Worm (Caenorhabditis elegans): ENCODE results near the gene fars-3.

Gene fars-3

ce11 chrII:8441519-8441918 is 23.1 kb upstream of the fars-3 start (continued):
- TF ChIP-seq dmd-6 (GFP tag; IDR thresholded peaks at IDR 0.05): peak; percentile 20; the same call in 1 of the 2 replicates
- TF ChIP-seq aly-2 (tag; optimal IDR thresholded peaks at IDR 0.05): no peak
- peak in 1 of 2 experiments; percentile 32 for TF ChIP-seq lsy-2 (tag; optimal IDR thresholded peaks at IDR 0.05)
- peak; percentile 28 for TF ChIP-seq rbr-2 (tag; optimal IDR thresholded peaks at IDR 0.05)
- 0 out of 2 replicates have a peak, but pooled peaks have one; percentile 54 for TF ChIP-seq mxl-2 (GFP tag; conservative IDR thresholded peaks at IDR 0.05)
- peak; percentile 82; the same call in 1 of the 2 replicates for TF ChIP-seq nhr-42 (GFP tag; IDR thresholded peaks at IDR 0.05)
- TF ChIP-seq dmd-8 (GFP tag; IDR thresholded peaks at IDR 0.05): peak; percentile 99
- TF ChIP-seq dmd-9 (GFP tag; IDR thresholded peaks at IDR 0.05): peak; percentile 72
- TF ChIP-seq nhr-48 (tag; optimal IDR thresholded peaks at IDR 0.05): peak; percentile 46
- TF ChIP-seq Y105C5A.15 (GFP tag; IDR thresholded peaks at IDR 0.05): 0 out of 2 replicates have a peak, but pooled peaks have one; percentile 48
- TF ChIP-seq egl-43 (GFP tag; IDR thresholded peaks at IDR 0.05): peak; percentile 93
- TF ChIP-seq ama-1 (optimal IDR thresholded peaks at IDR 0.05): peak; percentile 42
- peak; percentile 81 for TF ChIP-seq T26A8.4 (GFP tag; IDR thresholded peaks at IDR 0.05)
- TF ChIP-seq aha-1 (tag): peak; percentile 87
- TF ChIP-seq set-16 (GFP tag; IDR thresholded peaks at IDR 0.05): no peak
- TF ChIP-seq lin-38 (GFP tag; IDR thresholded peaks at IDR 0.05): peak; percentile 85
- no peak for TF ChIP-seq dve-1 (tag; optimal IDR thresholded peaks at IDR 0.05; ENCODE audit: insufficient read depth)
- peak; percentile 88 for TF ChIP-seq Y5F2A.4 (GFP tag; optimal IDR thresholded peaks at IDR 0.05)
- TF ChIP-seq zip-2 (tag; optimal IDR thresholded peaks at IDR 0.05): no peak
- no peak for TF ChIP-seq cey-2 (tag; optimal IDR thresholded peaks at IDR 0.05; ENCODE audit: borderline replicate concordance, insufficient read depth)
- no peak for TF ChIP-seq nhr-76 (tag; optimal IDR thresholded peaks at IDR 0.05)
- peak; percentile 86 for TF ChIP-seq daf-19 (GFP tag; conservative IDR thresholded peaks at IDR 0.05)
- TF ChIP-seq duxl-1 (tag; optimal IDR thresholded peaks at IDR 0.05; ENCODE audit: poor library complexity): peak; percentile 80
- TF ChIP-seq sdz-12 (GFP tag; optimal IDR thresholded peaks at IDR 0.05): no peak
- no peak for TF ChIP-seq tag-97 (GFP tag; IDR thresholded peaks at IDR 0.05)
- no peak for TF ChIP-seq egl-27 (tag; optimal IDR thresholded peaks at IDR 0.05)
- peak; percentile 55 for TF ChIP-seq nhr-102 (tag; optimal IDR thresholded peaks at IDR 0.05)
- peak; percentile 96 for TF ChIP-seq arid-1 (GFP tag; conservative IDR thresholded peaks at IDR 0.05)
- peak; percentile 99 for TF ChIP-seq F44E2.7 (GFP tag; IDR thresholded peaks at IDR 0.05)
- TF ChIP-seq nhr-111 (GFP tag; optimal IDR thresholded peaks at IDR 0.05): peak; percentile 75
- TF ChIP-seq ceh-62 (tag; optimal IDR thresholded peaks at IDR 0.05): no peak
- TF ChIP-seq lin-39 (tag; optimal IDR thresholded peaks at IDR 0.05): no peak
- no peak for TF ChIP-seq ceh-28 (tag; optimal IDR thresholded peaks at IDR 0.05)
- no peak for TF ChIP-seq jun-1 (tag; optimal IDR thresholded peaks at IDR 0.05)
- peak in 1 of 2 experiments; percentile 35 for TF ChIP-seq hif-1 (tag; optimal IDR thresholded peaks at IDR 0.05)
- peak; percentile 96 for TF ChIP-seq lim-7 (GFP tag; IDR thresholded peaks at IDR 0.05)
- TF ChIP-seq nhr-237 (tag; optimal IDR thresholded peaks at IDR 0.05): no peak
- peak; percentile 79 for TF ChIP-seq mes-2 (tag; optimal IDR thresholded peaks at IDR 0.05; ENCODE audit: poor library complexity, severe bottlenecking)
- TF ChIP-seq hlh-30 (tag; optimal IDR thresholded peaks at IDR 0.05; ENCODE audit: insufficient read depth): no peak
- peak; percentile 82; the same call in 1 of the 2 replicates for TF ChIP-seq Y75B8A.6 (GFP tag; IDR thresholded peaks at IDR 0.05)
- TF ChIP-seq daf-16 (GFP tag; optimal IDR thresholded peaks at IDR 0.05): peak; percentile 37 to 88
- TF ChIP-seq daf-16 (tag; optimal IDR thresholded peaks at IDR 0.05): no peak
- TF ChIP-seq nhr-28 (tag; optimal IDR thresholded peaks at IDR 0.05): no peak
- TF ChIP-seq Y48G9A.11 (GFP tag; IDR thresholded peaks at IDR 0.05): peak; percentile 84
- peak; percentile 31; the same call in 1 of the 2 replicates for TF ChIP-seq saeg-2 (GFP tag; IDR thresholded peaks at IDR 0.05)
- no peak for TF ChIP-seq ceh-82 (tag; optimal IDR thresholded peaks at IDR 0.05)
- TF ChIP-seq zag-1 (tag; optimal IDR thresholded peaks at IDR 0.05): no peak
- TF ChIP-seq F49E8.2 (tag; optimal IDR thresholded peaks at IDR 0.05; ENCODE audit: borderline replicate concordance): peak; percentile 59
- no peak for TF ChIP-seq snpc-4 (tag; optimal IDR thresholded peaks at IDR 0.05)
- peak; percentile 71; the same call in 1 of the 2 replicates for TF ChIP-seq ceh-20 (GFP tag; IDR thresholded peaks at IDR 0.05)
- peak; percentile 84 for TF ChIP-seq spr-1 (tag; optimal IDR thresholded peaks at IDR 0.05)
